Worm (Caenorhabditis elegans) whole organism, L1 larva: ENCODE results near the gene atgp-1.

Experiments used
- C16A3.4 ChIP-seq: fragments of 150-350 bp; optimal IDR thresholded peaks from 2 replicates; lab custom pipeline; 2014; ENCODE audit warnings: missing biosample characterization, missing genetic modification characterization
- C34B4.2 ChIP-seq: sonication (generic microtip); optimal IDR thresholded peaks from 2 replicates; lab custom pipeline; 2017; ENCODE audit warnings: mild to moderate bottlenecking, missing genetic modification characterization, missing compliant biosample characterization
- F16B12.6 ChIP-seq: fragments of 150-350 bp; optimal IDR thresholded peaks from 2 replicates; lab custom pipeline; 2014; ENCODE audit warnings: missing biosample characterization, missing genetic modification characterization
- Y116A8C.19 ChIP-seq: sonication (generic microtip); optimal IDR thresholded peaks from 2 replicates; lab custom pipeline; 2016; ENCODE audit warnings: missing compliant biosample characterization, missing genetic modification characterization, borderline replicate concordance
- ama-1 ChIP-seq: fragments of 150-350 bp; optimal IDR thresholded peaks from 2 replicates; lab custom pipeline; 2014
- ceh-63 ChIP-seq: fragments of 200-800 bp; sonication (Bioruptor generic); optimal IDR thresholded peaks from 2 replicates; lab custom pipeline; 2018; ENCODE audit warnings: mild to moderate bottlenecking, missing genetic modification characterization, missing compliant biosample characterization
- ceh-88 ChIP-seq: fragments of 200-800 bp; sonication (Bioruptor generic); IDR thresholded peaks from 2 replicates; pipeline ENCODE4 v1.3.6; 2022; ENCODE audit warnings: missing genetic modification characterization, missing compliant biosample characterization
- ces-1 ChIP-seq: fragments of 150-350 bp; optimal IDR thresholded peaks from 2 replicates; lab custom pipeline; 2014; ENCODE audit warnings: missing biosample characterization, missing genetic modification reagents, missing genetic modification characterization
- dsc-1 ChIP-seq: sonication (generic microtip); optimal IDR thresholded peaks from 2 replicates; lab custom pipeline; 2016; ENCODE audit warnings: mild to moderate bottlenecking, missing genetic modification characterization, missing compliant biosample characterization
- efl-1 ChIP-seq, 4 experiments: fragments of 150-350 bp; optimal IDR thresholded peaks in 3 of 4; peaks in 1 of 4; 1 replicate in 1 of 4; 2 replicates in 3 of 4; lab custom pipeline; 2014; ENCODE audit warnings: missing biosample characterization in 2 of 4, missing genetic modification characterization in 2 of 4, missing genetic modification reagents in 2 of 4
- egl-27 ChIP-seq, 2 experiments: fragments of 150-350 bp in 1 of 2; sonication (generic microtip); optimal IDR thresholded peaks; 3 replicates each; lab custom pipeline; 2017 to 2018; ENCODE audit warnings: missing biosample characterization in 2 of 2, missing genetic modification characterization in 2 of 2, missing genetic modification reagents in 2 of 2
- elt-2 ChIP-seq: sonication (generic microtip); optimal IDR thresholded peaks from 2 replicates; lab custom pipeline; 2016; ENCODE audit warnings: missing genetic modification characterization, mild to moderate bottlenecking, inconsistent platforms, missing compliant biosample characterization, missing genetic modification reagents
- elt-3 ChIP-seq, 6 experiments: fragments of 150-350 bp in 1 of 6; sonication (generic microtip); optimal IDR thresholded peaks; 2 replicates each; lab custom pipeline; 2017 to 2018; ENCODE audit warnings: missing biosample characterization in 6 of 6, missing genetic modification characterization in 6 of 6, inconsistent platforms in 1 of 6
- fkh-10 ChIP-seq: sonication (generic microtip); optimal IDR thresholded peaks from 2 replicates; lab custom pipeline; 2017; ENCODE audit warnings: missing biosample characterization, missing genetic modification reagents, missing genetic modification characterization
- grh-1 ChIP-seq: fragments of 200-800 bp; sonication (Bioruptor generic); IDR thresholded peaks from 2 replicates; pipeline ENCODE4 v1.3.6; 2022; ENCODE audit warnings: missing genetic modification reagents, missing genetic modification characterization, missing compliant biosample characterization
- hlh-17 ChIP-seq: fragments of 200-800 bp; sonication (Bioruptor generic); optimal IDR thresholded peaks from 2 replicates; lab custom pipeline; 2018; ENCODE audit warnings: missing genetic modification characterization, mild to moderate bottlenecking, missing compliant biosample characterization, moderate library complexity, borderline replicate concordance
- lin-14 ChIP-seq: fragments of 200-800 bp; sonication (Bioruptor generic); optimal IDR thresholded peaks from 2 replicates; lab custom pipeline; 2018; ENCODE audit warnings: mild to moderate bottlenecking, missing genetic modification characterization, moderate library complexity, missing compliant biosample characterization
- lin-15B ChIP-seq: fragments of 150-350 bp; sonication (generic microtip); optimal IDR thresholded peaks from 3 replicates; lab custom pipeline; 2014; ENCODE audit warnings: missing biosample characterization, missing genetic modification characterization
- lin-35 ChIP-seq, 2 experiments: fragments of 150-350 bp; optimal IDR thresholded peaks; 2 replicates each; lab custom pipeline; 2014; ENCODE audit warnings: missing biosample characterization in 2 of 2, missing genetic modification characterization in 2 of 2, missing genetic modification reagents in 2 of 2
- lin-39 ChIP-seq: fragments of 150-350 bp; optimal IDR thresholded peaks from 2 replicates; lab custom pipeline; 2014; ENCODE audit warnings: missing biosample characterization, missing genetic modification reagents, missing genetic modification characterization
- mab-9 ChIP-seq: fragments of 200-800 bp; sonication (Bioruptor generic); IDR thresholded peaks from 2 replicates; pipeline ENCODE4 v1.3.6; 2022; ENCODE audit warnings: missing genetic modification reagents, missing genetic modification characterization, missing compliant biosample characterization
- mdl-1 ChIP-seq, 2 experiments: fragments of 150-350 bp; optimal IDR thresholded peaks; 2 replicates each; lab custom pipeline; 2014 to 2017; ENCODE audit warnings: missing biosample characterization in 2 of 2, missing genetic modification characterization in 2 of 2, inconsistent platforms in 1 of 2
- nhr-11 ChIP-seq: fragments of 150-350 bp; optimal IDR thresholded peaks from 2 replicates; lab custom pipeline; 2014; ENCODE audit warnings: missing biosample characterization, missing genetic modification characterization
- nhr-12 ChIP-seq: sonication (generic microtip); optimal IDR thresholded peaks from 2 replicates; lab custom pipeline; 2017; ENCODE audit warnings: missing biosample characterization, missing genetic modification characterization
- nhr-19 ChIP-seq: fragments of 200-800 bp; sonication (Bioruptor generic); conservative IDR thresholded peaks from 2 replicates; pipeline ENCODE4 v1.3.6; 2022; ENCODE audit warnings: missing genetic modification characterization, missing compliant biosample characterization
- nhr-20 ChIP-seq: sonication (generic microtip); optimal IDR thresholded peaks from 2 replicates; lab custom pipeline; 2016; ENCODE audit warnings: mild to moderate bottlenecking, missing genetic modification characterization, missing compliant biosample characterization
- nhr-47 ChIP-seq: sonication (generic microtip); optimal IDR thresholded peaks from 2 replicates; lab custom pipeline; 2016; ENCODE audit warnings: mild to moderate bottlenecking, missing genetic modification characterization, moderate library complexity, missing compliant biosample characterization
- nhr-76 ChIP-seq: sonication (generic microtip); optimal IDR thresholded peaks from 2 replicates; lab custom pipeline; 2017; ENCODE audit warnings: missing biosample characterization, missing genetic modification characterization
- nhr-77 ChIP-seq: fragments of 150-350 bp; optimal IDR thresholded peaks from 2 replicates; lab custom pipeline; 2014; ENCODE audit warnings: missing biosample characterization, missing genetic modification characterization
- nhr-85 ChIP-seq: sonication (generic microtip); peaks from one replicate; lab custom pipeline; 2016; ENCODE audit warnings: missing genetic modification characterization, inconsistent platforms, missing compliant biosample characterization
- pax-3 ChIP-seq: fragments of 200-800 bp; sonication (Bioruptor generic); optimal IDR thresholded peaks from 2 replicates; lab custom pipeline; 2018; ENCODE audit warnings: mild to moderate bottlenecking, missing genetic modification characterization, moderate library complexity, missing compliant biosample characterization
- rnt-1 ChIP-seq: sonication (generic microtip); optimal IDR thresholded peaks from 2 replicates; lab custom pipeline; 2016; ENCODE audit warnings: mild to moderate bottlenecking, missing genetic modification characterization, moderate library complexity, missing compliant biosample characterization
- skn-1 ChIP-seq: fragments of 150-350 bp; optimal IDR thresholded peaks from 2 replicates; lab custom pipeline; 2014; ENCODE audit warnings: missing biosample characterization, missing genetic modification characterization
- snpc-4 ChIP-seq: fragments of 150-350 bp; optimal IDR thresholded peaks from 2 replicates; lab custom pipeline; 2014; ENCODE audit warnings: missing biosample characterization, missing genetic modification characterization
- swsn-7 ChIP-seq: sonication (generic microtip); optimal IDR thresholded peaks from 2 replicates; lab custom pipeline; 2016; ENCODE audit warnings: missing genetic modification characterization, missing compliant biosample characterization
- tbx-2 ChIP-seq: sonication (generic microtip); optimal IDR thresholded peaks from 2 replicates; lab custom pipeline; 2016; ENCODE audit warnings: missing genetic modification characterization, missing compliant biosample characterization
- unc-130 ChIP-seq: fragments of 150-350 bp; optimal IDR thresholded peaks from 2 replicates; lab custom pipeline; 2017; ENCODE audit warnings: missing biosample characterization, missing genetic modification characterization, inconsistent platforms
- unc-86 ChIP-seq: sonication (generic microtip); optimal IDR thresholded peaks from 2 replicates; lab custom pipeline; 2016; ENCODE audit warnings: missing genetic modification characterization, missing compliant biosample characterization
- ztf-4 ChIP-seq: fragments of 150-350 bp; optimal IDR thresholded peaks from 2 replicates; lab custom pipeline; 2014; ENCODE audit warnings: missing biosample characterization, missing genetic modification characterization

atgp-1 gene

ce11 chrIV:17249691-17250181, 19.4 kb upstream of the atgp-1 start, which contains the start of gene eelo-2 (continued):
- no peak for TF ChIP-seq Y116A8C.19 (tag; lab: Kevin White, UChicago)
- TF ChIP-seq nhr-76: peak; percentile 80
- TF ChIP-seq F16B12.6 (tag; lab: Kevin White, UChicago): peak; percentile 79
- TF ChIP-seq nhr-11: peak; percentile 97
- no peak for TF ChIP-seq hlh-17
- TF ChIP-seq C16A3.4 (tag; lab: Kevin White, UChicago): peak; percentile 100
- TF ChIP-seq ces-1: peak; percentile 17
- TF ChIP-seq, all 84 proteins: peak for 74

- TF ChIP-seq unc-86 (no peak), nhr-19 (GFP tag; lab: Robert Waterston, UW) (no peak), mdl-1 (tag; optimal IDR thresholded peaks at IDR 0.05; lab: Kevin White, UChicago) (no peak), skn-1 (tag; lab: Kevin White, UChicago) (no peak), ceh-63 (GFP tag; lab: Kevin White, UChicago) (no peak), elt-2 (tag; lab: Kevin White, UChicago) (no peak), ztf-4 (tag; lab: Kevin White, UChicago) (no peak)
These were observed 15.7 kb upstream of the atgp-1 start for ce11 chrIV:17253435-17253834.

ce11 chrIV:17255001-17255400, 14.1 kb upstream of the atgp-1 start, which contains the start of gene gtf-2E1:
Gene gtf-2E1, plus strand, starts transcription at chrIV:17255301.
- TF ChIP-seq swsn-7 (tag; lab: Kevin White, UChicago) (no peak), ztf-4 (tag; lab: Kevin White, UChicago) (no peak), lin-39 (tag; lab: Kevin White, UChicago) (no peak), lin-15B (tag; lab: Kevin White, UChicago) (no peak), skn-1 (tag; lab: Kevin White, UChicago) (no peak), C34B4.2 (tag; lab: Kevin White, UChicago) (no peak), hlh-17 (no peak), elt-3 (tag; optimal IDR thresholded peaks at IDR 0.05; lab: Kevin White, UChicago) (no peak), dsc-1 (no peak), snpc-4 (no peak), fkh-10 (GFP tag; lab: Kevin White, UChicago) (no peak), lin-14 (GFP tag; lab: Kevin White, UChicago) (no peak), mab-9 (no peak), lin-35 (GFP tag; optimal IDR thresholded peaks at IDR 0.05; lab: Kevin White, UChicago) (no peak), unc-86 (no peak), nhr-77 (tag; lab: Kevin White, UChicago) (no peak), ama-1 (lab: Kevin White, UChicago) (no peak), egl-27 (tag; optimal IDR thresholded peaks at IDR 0.05; lab: Kevin White, UChicago) (no peak)
- TF ChIP-seq, all 84 proteins: peak for 0

ce11 chrIV:17258824-17259223, 10.3 kb upstream of the atgp-1 start:
- no peak for TF ChIP-seq lin-39 (tag; lab: Kevin White, UChicago)
- TF ChIP-seq efl-1 (optimal IDR thresholded peaks at IDR 0.05; lab: Kevin White, UChicago): no peak
- peak in 1 of 2 experiments; percentile 50 for TF ChIP-seq efl-1 (GFP tag; optimal IDR thresholded peaks at IDR 0.05 in 1 of 2; lab: Kevin White, UChicago)

- TF ChIP-seq nhr-12 (tag; lab: Kevin White, UChicago) (no peak), ceh-88 (GFP tag; lab: Robert Waterston, UW) (no peak), grh-1 (GFP tag; lab: Robert Waterston, UW) (no peak), nhr-85 (tag; lab: Kevin White, UChicago) (no peak), pax-3 (no peak), hlh-17 (no peak), nhr-47 (tag; lab: Kevin White, UChicago) (no peak), unc-130 (tag; lab: Kevin White, UChicago) (no peak), mdl-1 (tag; optimal IDR thresholded peaks at IDR 0.05; lab: Kevin White, UChicago) (no peak), Y116A8C.19 (tag; lab: Kevin White, UChicago) (no peak), tbx-2 (tag; lab: Kevin White, UChicago) (no peak), rnt-1 (tag; lab: Kevin White, UChicago) (no peak), nhr-20 (tag; lab: Kevin White, UChicago) (no peak)
These were observed 9.8 kb upstream of the atgp-1 start, which contains the start of gene phyh-1 for ce11 chrIV:17259310-17259709. Gene phyh-1, minus strand, starts transcription at chrIV:17259410.
